Worm (Caenorhabditis elegans) whole organism, late embryonic: Measurements from ENCODE around the gene sto-3.

Experiments used
- C08G9.2 ChIP-seq: sonication (generic microtip); optimal IDR thresholded peaks from 2 replicates; lab custom pipeline; 2016; ENCODE audit warnings: mild to moderate bottlenecking, missing genetic modification characterization, moderate library complexity, missing compliant biosample characterization
- C38D4.7 ChIP-seq: fragments of 200-800 bp; sonication (Bioruptor generic); optimal IDR thresholded peaks from 2 replicates; lab custom pipeline; 2018; ENCODE audit warnings: mild to moderate bottlenecking, missing genetic modification characterization, moderate library complexity, missing compliant biosample characterization
- F13H6.1 ChIP-seq: sonication (generic microtip); optimal IDR thresholded peaks from 2 replicates; lab custom pipeline; 2016; ENCODE audit warnings: missing genetic modification characterization, missing compliant biosample characterization
- K02D7.2 ChIP-seq: sonication (generic microtip); optimal IDR thresholded peaks from 2 replicates; lab custom pipeline; 2017; ENCODE audit warnings: mild to moderate bottlenecking, missing genetic modification characterization, missing compliant biosample characterization
- Y22D7AL.16 ChIP-seq: sonication (generic microtip); optimal IDR thresholded peaks from 2 replicates; lab custom pipeline; 2016; ENCODE audit warnings: missing genetic modification characterization, missing compliant biosample characterization
- ama-1 ChIP-seq: fragments of 150-350 bp; optimal IDR thresholded peaks from 2 replicates; lab custom pipeline; 2014
- ceh-14 ChIP-seq: sonication (generic microtip); optimal IDR thresholded peaks from 2 replicates; lab custom pipeline; 2016; ENCODE audit warnings: missing genotype, missing genetic modification characterization, missing compliant biosample characterization
- ceh-18 ChIP-seq: sonication (generic microtip); optimal IDR thresholded peaks from 2 replicates; lab custom pipeline; 2016; ENCODE audit warnings: missing genetic modification characterization, missing compliant biosample characterization
- ceh-19 ChIP-seq: fragments of 200-800 bp; sonication (Bioruptor generic); optimal IDR thresholded peaks from 2 replicates; lab custom pipeline; 2018; ENCODE audit warnings: mild to moderate bottlenecking, missing genetic modification characterization, missing compliant biosample characterization
- ceh-2 ChIP-seq: sonication (generic microtip); optimal IDR thresholded peaks from 2 replicates; lab custom pipeline; 2016; ENCODE audit warnings: missing genotype, missing genetic modification characterization, missing compliant biosample characterization
- ceh-24 ChIP-seq: sonication (generic microtip); optimal IDR thresholded peaks from 2 replicates; lab custom pipeline; 2016; ENCODE audit warnings: mild to moderate bottlenecking, missing genetic modification characterization, missing compliant biosample characterization
- ceh-31 ChIP-seq: sonication (generic microtip); optimal IDR thresholded peaks from 2 replicates; lab custom pipeline; 2016; ENCODE audit warnings: missing genetic modification characterization, missing compliant biosample characterization
- ceh-45 ChIP-seq: fragments of 200-800 bp; sonication (Bioruptor generic); IDR thresholded peaks from 2 replicates; pipeline ENCODE4 v1.3.6; 2022; ENCODE audit warnings: missing genetic modification reagents, missing genetic modification characterization, missing compliant biosample characterization
- ceh-6 ChIP-seq: fragments of 200-800 bp; sonication (Bioruptor generic); optimal IDR thresholded peaks from 2 replicates; lab custom pipeline; 2018; ENCODE audit warnings: mild to moderate bottlenecking, missing genetic modification characterization, missing compliant biosample characterization
- ceh-9 ChIP-seq: sonication (generic microtip); optimal IDR thresholded peaks from 2 replicates; lab custom pipeline; 2016; ENCODE audit warnings: mild to moderate bottlenecking, missing genetic modification characterization, inconsistent platforms, missing compliant biosample characterization
- dmd-4 ChIP-seq: sonication (generic microtip); optimal IDR thresholded peaks from 2 replicates; lab custom pipeline; 2016; ENCODE audit warnings: borderline replicate concordance, missing genetic modification characterization, missing compliant biosample characterization
- dve-1 ChIP-seq: sonication (generic microtip); optimal IDR thresholded peaks from 2 replicates; lab custom pipeline; 2017; ENCODE audit warnings: antibody characterized with exemption, mild to moderate bottlenecking, missing genetic modification characterization, missing compliant biosample characterization
- elt-2 ChIP-seq: sonication (generic microtip); optimal IDR thresholded peaks from 2 replicates; lab custom pipeline; 2016; ENCODE audit warnings: missing genetic modification reagents, missing genetic modification characterization, missing compliant biosample characterization
- elt-4 ChIP-seq: sonication (generic microtip); optimal IDR thresholded peaks from 2 replicates; lab custom pipeline; 2016; ENCODE audit warnings: missing genetic modification characterization, missing compliant biosample characterization
- ets-4 ChIP-seq: sonication (generic microtip); optimal IDR thresholded peaks from 2 replicates; lab custom pipeline; 2016; ENCODE audit warnings: missing genetic modification characterization, missing compliant biosample characterization
- eyg-1 ChIP-seq: sonication (generic microtip); optimal IDR thresholded peaks from 2 replicates; lab custom pipeline; 2016; ENCODE audit warnings: missing genotype, missing genetic modification characterization, missing compliant biosample characterization
- fkh-10 ChIP-seq: fragments of 150-350 bp; optimal IDR thresholded peaks from 2 replicates; lab custom pipeline; 2014; ENCODE audit warnings: missing biosample characterization, missing genetic modification reagents, missing genetic modification characterization
- fkh-6 ChIP-seq: sonication (generic microtip); optimal IDR thresholded peaks from 2 replicates; lab custom pipeline; 2016; ENCODE audit warnings: missing genetic modification characterization, missing compliant biosample characterization
- gmeb-2 ChIP-seq: sonication (generic microtip); optimal IDR thresholded peaks from 2 replicates; lab custom pipeline; 2016; ENCODE audit warnings: missing genetic modification characterization, inconsistent platforms, missing compliant biosample characterization
- hlh-13 ChIP-seq: fragments of 200-800 bp; sonication (Bioruptor generic); optimal IDR thresholded peaks from 2 replicates; lab custom pipeline; 2018; ENCODE audit warnings: mild to moderate bottlenecking, missing genetic modification characterization, missing compliant biosample characterization
- hlh-15 ChIP-seq: sonication (generic microtip); optimal IDR thresholded peaks from 2 replicates; lab custom pipeline; 2016; ENCODE audit warnings: missing genetic modification characterization, missing compliant biosample characterization
- hlh-8 ChIP-seq: sonication (generic microtip); optimal IDR thresholded peaks from 2 replicates; lab custom pipeline; 2016; ENCODE audit warnings: missing genotype, missing genetic modification characterization, missing compliant biosample characterization
- lim-6 ChIP-seq: sonication (generic microtip); optimal IDR thresholded peaks from 2 replicates; lab custom pipeline; 2016; ENCODE audit warnings: missing genetic modification characterization, missing compliant biosample characterization
- madf-2 ChIP-seq: sonication (generic microtip); optimal IDR thresholded peaks from 2 replicates; lab custom pipeline; 2017; ENCODE audit warnings: missing genetic modification characterization, missing compliant biosample characterization
- mec-3 ChIP-seq: sonication (generic microtip); optimal IDR thresholded peaks from 2 replicates; lab custom pipeline; 2016; ENCODE audit warnings: borderline replicate concordance, missing genetic modification characterization, missing compliant biosample characterization
- nfya-1 ChIP-seq: sonication (generic microtip); optimal IDR thresholded peaks from 2 replicates; lab custom pipeline; 2017; ENCODE audit warnings: missing genetic modification characterization, mild to moderate bottlenecking, missing compliant biosample characterization, antibody characterized with exemption, moderate library complexity
- nhr-232 ChIP-seq: sonication (generic microtip); optimal IDR thresholded peaks from 2 replicates; lab custom pipeline; 2016; ENCODE audit warnings: missing genetic modification characterization, missing compliant biosample characterization
- npax-4 ChIP-seq: sonication (generic microtip); optimal IDR thresholded peaks from 2 replicates; lab custom pipeline; 2016; ENCODE audit warnings: missing genetic modification characterization, missing compliant biosample characterization
- pros-1 ChIP-seq: fragments of 150-350 bp; optimal IDR thresholded peaks from 2 replicates; lab custom pipeline; 2014; ENCODE audit warnings: missing biosample characterization, missing genetic modification reagents, missing genetic modification characterization
- ref-2 ChIP-seq: sonication (generic microtip); optimal IDR thresholded peaks from 2 replicates; lab custom pipeline; 2016; ENCODE audit warnings: missing genetic modification characterization, missing compliant biosample characterization
- rnt-1 ChIP-seq: sonication (generic microtip); optimal IDR thresholded peaks from 2 replicates; lab custom pipeline; 2016; ENCODE audit warnings: missing genetic modification characterization, missing compliant biosample characterization
- sdc-2 ChIP-seq: sonication (generic microtip); optimal IDR thresholded peaks from 2 replicates; lab custom pipeline; 2016; ENCODE audit warnings: missing genotype, missing genetic modification characterization, missing compliant biosample characterization
- sox-2 ChIP-seq: fragments of 200-800 bp; sonication (Bioruptor generic); IDR thresholded peaks from 2 replicates; pipeline ENCODE4 v1.3.6; 2022; ENCODE audit warnings: missing genetic modification reagents, missing genetic modification characterization, missing compliant biosample characterization
- syd-9 ChIP-seq: sonication (generic microtip); optimal IDR thresholded peaks from 2 replicates; lab custom pipeline; 2016; ENCODE audit warnings: mild to moderate bottlenecking, missing genetic modification characterization, moderate library complexity, missing compliant biosample characterization
- tbx-7 ChIP-seq: sonication (generic microtip); optimal IDR thresholded peaks from 2 replicates; lab custom pipeline; 2016; ENCODE audit warnings: missing genotype, missing genetic modification characterization, missing compliant biosample characterization
- unc-3 ChIP-seq, 2 experiments: fragments of 200-800 bp in 1 of 2; sonication (Bioruptor generic) in 1 of 2; sonication (generic microtip) in 1 of 2; conservative IDR thresholded peaks in 1 of 2; optimal IDR thresholded peaks in 1 of 2; 2 replicates each; pipeline versions ENCODE4 v1.3.6 to Lab custom; 2016 to 2022; ENCODE audit warnings: missing compliant biosample characterization in 2 of 2, missing genetic modification characterization in 2 of 2, missing genetic modification reagents in 1 of 2
- unc-42 ChIP-seq: sonication (generic microtip); optimal IDR thresholded peaks from 2 replicates; lab custom pipeline; 2016; ENCODE audit warnings: missing genotype, missing genetic modification characterization, missing compliant biosample characterization
- unc-55 ChIP-seq: sonication (generic microtip); optimal IDR thresholded peaks from 2 replicates; lab custom pipeline; 2017; ENCODE audit warnings: missing biosample characterization, missing genetic modification reagents, missing genetic modification characterization
- unc-86 ChIP-seq: sonication (generic microtip); optimal IDR thresholded peaks from 2 replicates; lab custom pipeline; 2016; ENCODE audit warnings: missing genetic modification characterization, missing compliant biosample characterization
- ztf-16 ChIP-seq: sonication (generic microtip); optimal IDR thresholded peaks from 2 replicates; lab custom pipeline; 2017; ENCODE audit warnings: missing genetic modification characterization, missing compliant biosample characterization

sto-3 gene

ce11 chrX:11607500-11607823, 14.4 kb downstream of the sto-3 start:
- TF ChIP-seq ceh-18 (tag; lab: Kevin White, UChicago): no peak
- no peak for TF ChIP-seq elt-4 (tag; lab: Kevin White, UChicago)
- no peak for TF ChIP-seq fkh-10 (GFP tag; lab: Kevin White, UChicago)
- TF ChIP-seq sdc-2: no peak
- TF ChIP-seq ceh-2 (tag; lab: Kevin White, UChicago): no peak
- peak; percentile 26 for TF ChIP-seq ceh-31
- peak; percentile 14 for TF ChIP-seq unc-42 (tag; lab: Kevin White, UChicago)

- TF ChIP-seq unc-3 (GFP tag; conservative IDR thresholded peaks at IDR 0.05; lab: Robert Waterston, UW) (no peak), unc-3 (tag; optimal IDR thresholded peaks at IDR 0.05; lab: Kevin White, UChicago) (no peak), elt-4 (tag; lab: Kevin White, UChicago) (no peak), unc-86 (tag; lab: Kevin White, UChicago) (no peak), Y22D7AL.16 (tag; lab: Kevin White, UChicago) (no peak), tbx-7 (no peak), F13H6.1 (tag; lab: Kevin White, UChicago) (no peak)
Measured at ce11 chrX:11606815-11607499, 14.9 kb downstream of the sto-3 start.

ce11 chrX:11605766-11606490, 16.0 kb downstream of the sto-3 start:
- TF ChIP-seq ceh-6 (GFP tag; lab: Kevin White, UChicago) (peak; percentile 83), sdc-2 (peak; percentile 90), dmd-4 (tag; lab: Kevin White, UChicago) (peak; percentile 86), npax-4 (peak; percentile 45), eyg-1 (peak; percentile 92), ztf-16 (tag; lab: Kevin White, UChicago) (peak; percentile 99), tbx-7 (peak; percentile 76), pros-1 (tag; lab: Kevin White, UChicago) (peak; percentile 77), ets-4 (tag; lab: Kevin White, UChicago) (peak; percentile 91), ref-2 (tag; lab: Kevin White, UChicago) (peak; percentile 100), syd-9 (tag; lab: Kevin White, UChicago) (peak; percentile 97), unc-42 (tag; lab: Kevin White, UChicago) (peak; percentile 97), nhr-232 (tag; lab: Kevin White, UChicago) (peak; percentile 40), ama-1 (lab: Kevin White, UChicago) (no peak), K02D7.2 (tag; lab: Kevin White, UChicago) (peak; percentile 96), C08G9.2 (tag; lab: Kevin White, UChicago) (peak; percentile 60), hlh-15 (tag; lab: Kevin White, UChicago) (peak; percentile 82), C38D4.7 (peak; percentile 92), rnt-1 (tag; lab: Kevin White, UChicago) (peak; percentile 100), elt-2 (tag; lab: Kevin White, UChicago) (peak; percentile 98), hlh-13 (peak; percentile 5), dve-1 (peak; percentile 68), ceh-24 (peak; percentile 98), ceh-45 (GFP tag; lab: Robert Waterston, UW) (peak; percentile 53; the same call in 1 of the 2 replicates), lim-6 (tag; lab: Kevin White, UChicago) (peak; percentile 60), mec-3 (tag; lab: Kevin White, UChicago) (peak; percentile 23), ceh-9 (tag; lab: Kevin White, UChicago) (no peak), unc-55 (GFP tag; lab: Kevin White, UChicago) (no peak), ceh-14 (tag; lab: Kevin White, UChicago) (peak; percentile 99), hlh-8 (tag; lab: Kevin White, UChicago) (peak; percentile 84), fkh-6 (tag; lab: Kevin White, UChicago) (peak; percentile 49), unc-3 (GFP tag; conservative IDR thresholded peaks at IDR 0.05; lab: Robert Waterston, UW) (no peak; the same call in 1 of the 2 replicates), unc-3 (tag; optimal IDR thresholded peaks at IDR 0.05; lab: Kevin White, UChicago) (peak; percentile 99), ceh-31 (peak; percentile 96), unc-86 (tag; lab: Kevin White, UChicago) (peak; percentile 99), sox-2 (peak; percentile 91), ceh-2 (tag; lab: Kevin White, UChicago) (peak; percentile 93), nfya-1 (peak; percentile 95), gmeb-2 (peak; percentile 75), madf-2 (tag; lab: Kevin White, UChicago) (peak; percentile 94), ceh-19 (GFP tag; lab: Kevin White, UChicago) (peak; percentile 97)
